Fruit fly (Drosophila melanogaster): ENCODE results near the gene Or65b.

DNA sequence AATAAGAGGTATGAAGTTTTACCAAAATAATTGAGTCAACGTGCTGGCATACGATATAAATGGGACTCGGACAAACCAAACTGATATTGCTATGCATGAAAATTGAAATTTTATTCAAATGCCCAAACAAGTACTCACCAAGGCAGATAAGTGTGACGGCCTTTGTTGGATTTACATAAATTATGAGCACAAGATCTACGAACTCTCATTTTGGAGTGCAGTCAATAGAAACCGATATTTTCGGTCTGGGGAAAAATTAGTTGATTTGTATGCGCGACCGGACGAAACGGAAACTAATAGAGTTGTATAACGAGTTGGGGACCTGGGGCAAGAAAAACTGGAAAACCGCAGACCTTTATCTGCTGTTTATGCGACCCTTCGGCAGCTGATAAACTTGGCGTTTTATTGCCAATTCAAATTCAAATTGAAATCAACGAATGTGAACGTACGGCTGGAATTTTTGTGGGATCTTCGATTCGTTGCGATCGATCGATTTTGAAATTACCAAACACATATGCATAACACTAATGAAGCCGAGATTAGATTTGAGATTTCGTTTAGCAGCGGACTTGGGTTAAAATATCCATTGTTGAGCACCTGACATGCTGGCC is 10.9 kb downstream of the Or65b start:
- TF ChIP-seq psq (optimal IDR thresholded peaks at IDR 0.05) (no peak), h (optimal IDR thresholded peaks at IDR 0.05) (no peak), insv (optimal IDR thresholded peaks at IDR 0.05) (no peak), Myc (optimal IDR thresholded peaks at IDR 0.05) (no peak), Sin3A (optimal IDR thresholded peaks at IDR 0.05) (no peak), ttk (optimal IDR thresholded peaks at IDR 0.05) (no peak)

All from Kc167 (cell line).